Fruit fly (Drosophila melanogaster) whole organism, embryonic: ENCODE measurements around the gene Tace.

ENCODE experiments used
- Antp ChIP-seq: fragments of 200-800 bp; sonication (Bioruptor generic); optimal IDR thresholded peaks from 3 replicates; lab custom pipeline; 2016; ENCODE audit warnings: missing biosample characterization, missing genetic modification characterization
- B-H1 ChIP-seq: fragments of 200-800 bp; sonication (Bioruptor generic); IDR thresholded peaks from 3 replicates; pipeline ENCODE4 v1.3.6; 2022; ENCODE audit warnings: missing biosample characterization, missing genetic modification characterization
- BEAF-32 ChIP-seq: fragments of 200-800 bp; sonication (Bioruptor generic); optimal IDR thresholded peaks from 3 replicates; lab custom pipeline; 2017; ENCODE audit warnings: missing biosample characterization, missing genetic modification characterization, mild to moderate bottlenecking, moderate library complexity, missing genetic modification reagents
- Bgb ChIP-seq: fragments of 200-800 bp; sonication (Bioruptor generic); IDR thresholded peaks from 2 replicates; pipeline ENCODE4 v1.3.6; 2022; ENCODE audit warnings: missing biosample characterization, missing genetic modification characterization; ENCODE audit not compliant: partially characterized antibody
- C15 ChIP-seq: fragments of 200-800 bp; sonication (Bioruptor generic); IDR thresholded peaks from 3 replicates; pipeline ENCODE4 v1.3.6; 2022; ENCODE audit warnings: missing biosample characterization, missing genetic modification characterization
- CG10209 ChIP-seq: fragments of 200-800 bp; sonication (Bioruptor generic); optimal IDR thresholded peaks from 3 replicates; lab custom pipeline; 2017; ENCODE audit warnings: missing biosample characterization, mild to moderate bottlenecking, missing genetic modification characterization, missing genetic modification reagents
- CG10267 ChIP-seq: fragments of 200-800 bp; sonication (Bioruptor generic); optimal IDR thresholded peaks from 2 replicates; lab custom pipeline; 2018; ENCODE audit warnings: missing biosample characterization, mild to moderate bottlenecking, missing genetic modification characterization, moderate library complexity
- CG11093 ChIP-seq: fragments of 200-800 bp; sonication (Bioruptor generic); IDR thresholded peaks from 3 replicates; pipeline ENCODE4 v1.3.6; 2022; ENCODE audit warnings: missing biosample characterization, missing genetic modification characterization
- CG11696 ChIP-seq: fragments of 200-800 bp; sonication (Bioruptor generic); IDR thresholded peaks from 2 replicates; pipeline ENCODE4 v1.3.6; 2022; ENCODE audit warnings: missing biosample characterization, missing genetic modification characterization
- CG14050 ChIP-seq: fragments of 200-800 bp; sonication (Bioruptor generic); IDR thresholded peaks from 3 replicates; pipeline ENCODE4 v1.3.6; 2022; ENCODE audit warnings: missing biosample characterization, missing genetic modification characterization
- CG14860 ChIP-seq: fragments of 200-800 bp; sonication (Bioruptor generic); IDR thresholded peaks from 3 replicates; pipeline ENCODE4 v1.3.6; 2022; ENCODE audit warnings: missing biosample characterization, missing genetic modification characterization; ENCODE audit not compliant: partially characterized antibody
- CG15073 ChIP-seq: fragments of 200-800 bp; sonication (Bioruptor generic); optimal IDR thresholded peaks from 2 replicates; lab custom pipeline; 2016; ENCODE audit warnings: missing biosample characterization, missing genetic modification characterization
- CG17359 ChIP-seq: fragments of 200-800 bp; sonication (Bioruptor generic); optimal IDR thresholded peaks from 3 replicates; lab custom pipeline; 2018; ENCODE audit warnings: missing biosample characterization, mild to moderate bottlenecking, missing genetic modification characterization, moderate library complexity
- CG17612 ChIP-seq: fragments of 200-800 bp; sonication (Bioruptor generic); IDR thresholded peaks from 2 replicates; pipeline ENCODE4 v1.3.6; 2022; ENCODE audit warnings: missing biosample characterization, missing genetic modification characterization
- CG1832 ChIP-seq: fragments of 200-800 bp; sonication (Bioruptor generic); optimal IDR thresholded peaks from 2 replicates; lab custom pipeline; 2017; ENCODE audit warnings: missing biosample characterization, mild to moderate bottlenecking, missing genetic modification characterization, inconsistent platforms
- CG31365 ChIP-seq: fragments of 200-800 bp; sonication (Bioruptor generic); optimal IDR thresholded peaks from 2 replicates; lab custom pipeline; 2018; ENCODE audit warnings: missing biosample characterization, mild to moderate bottlenecking, missing genetic modification characterization
- CG4328 ChIP-seq: fragments of 200-800 bp; sonication (Bioruptor generic); optimal IDR thresholded peaks from 3 replicates; lab custom pipeline; 2017; ENCODE audit warnings: missing biosample characterization, missing genetic modification reagents, missing genetic modification characterization
- CG43689 ChIP-seq: fragments of 200-800 bp; sonication (Bioruptor generic); IDR thresholded peaks from 2 replicates; pipeline ENCODE4 v1.3.6; 2022; ENCODE audit warnings: missing biosample characterization, missing genetic modification characterization
- CG4730 ChIP-seq: fragments of 200-800 bp; sonication (Bioruptor generic); IDR thresholded peaks from 2 replicates; pipeline ENCODE4 v1.3.6; 2022; ENCODE audit warnings: missing biosample characterization, missing genetic modification characterization
- CG6254 ChIP-seq: fragments of 200-800 bp; sonication (Bioruptor generic); optimal IDR thresholded peaks from 3 replicates; lab custom pipeline; 2017; ENCODE audit warnings: mild to moderate bottlenecking, missing biosample characterization, missing genetic modification reagents, missing genetic modification characterization
- CG8089 ChIP-seq: fragments of 200-800 bp; sonication (Bioruptor generic); optimal IDR thresholded peaks from 3 replicates; lab custom pipeline; 2016; ENCODE audit warnings: missing biosample characterization, missing genetic modification characterization
- Camta ChIP-seq: fragments of 200-800 bp; sonication (Bioruptor generic); optimal IDR thresholded peaks from 2 replicates; lab custom pipeline; 2016; ENCODE audit warnings: missing biosample characterization, missing genetic modification characterization
- D19B ChIP-seq: fragments of 200-800 bp; sonication (Bioruptor generic); optimal IDR thresholded peaks from 2 replicates; lab custom pipeline; 2017; ENCODE audit warnings: missing biosample characterization, mild to moderate bottlenecking, missing genetic modification characterization
- Dfd ChIP-seq, 2 experiments: fragments of >200 bp; optimal IDR thresholded peaks; 2 replicates each; lab custom pipeline; 2017; ENCODE audit warnings: missing biosample characterization in 2 of 2, missing genetic modification characterization in 2 of 2
- Dref ChIP-seq: fragments of 200-800 bp; sonication (Bioruptor generic); IDR thresholded peaks from 2 replicates; pipeline ENCODE4 v1.3.6; 2022; ENCODE audit warnings: missing biosample characterization, missing genetic modification characterization
- Hand ChIP-seq: fragments of 200-800 bp; sonication (Bioruptor generic); optimal IDR thresholded peaks from 2 replicates; lab custom pipeline; 2017; ENCODE audit warnings: mild to moderate bottlenecking, missing biosample characterization, missing genetic modification reagents, missing genetic modification characterization
- Hr78 ChIP-seq, 2 experiments: fragments of 200-800 bp in 1 of 2; fragments of >200 bp in 1 of 2; sonication (Bioruptor generic) in 1 of 2; optimal IDR thresholded peaks; 2 replicates each; lab custom pipeline; 2017 to 2019; ENCODE audit warnings: missing biosample characterization in 2 of 2, missing genetic modification characterization in 2 of 2, mild to moderate bottlenecking in 1 of 2, moderate library complexity in 1 of 2
- NK7.1 ChIP-seq: fragments of 200-800 bp; sonication (Bioruptor generic); optimal IDR thresholded peaks from 3 replicates; lab custom pipeline; 2016; ENCODE audit warnings: missing biosample characterization, missing genetic modification characterization
- Nf-YB ChIP-seq: fragments of 200-800 bp; sonication (Bioruptor generic); optimal IDR thresholded peaks from 3 replicates; lab custom pipeline; 2019; ENCODE audit warnings: missing biosample characterization, mild to moderate bottlenecking, missing genetic modification characterization, moderate library complexity
- Ptx1 ChIP-seq: fragments of 200-800 bp; sonication (Bioruptor generic); IDR thresholded peaks from 2 replicates; pipeline ENCODE4 v1.3.6; 2022; ENCODE audit warnings: missing biosample characterization, missing genetic modification characterization
- Xbp1 ChIP-seq: fragments of 200-800 bp; sonication (Bioruptor generic); optimal IDR thresholded peaks from 3 replicates; lab custom pipeline; 2016; ENCODE audit warnings: missing biosample characterization, mild to moderate bottlenecking, missing genetic modification characterization
- bcd ChIP-seq: fragments of 200-800 bp; sonication (Bioruptor generic); optimal IDR thresholded peaks from 2 replicates; lab custom pipeline; 2017; ENCODE audit warnings: missing biosample characterization, mild to moderate bottlenecking, missing genetic modification characterization
- btn ChIP-seq: fragments of 200-800 bp; sonication (Bioruptor generic); optimal IDR thresholded peaks from 2 replicates; lab custom pipeline; 2016; ENCODE audit warnings: missing biosample characterization, missing genetic modification characterization
- crc ChIP-seq: fragments of 200-800 bp; sonication (Bioruptor generic); optimal IDR thresholded peaks from 2 replicates; lab custom pipeline; 2016; ENCODE audit warnings: missing biosample characterization, missing genetic modification characterization
- dysf ChIP-seq: fragments of 200-800 bp; sonication (Bioruptor generic); IDR thresholded peaks from 3 replicates; pipeline ENCODE4 v1.3.6; 2022; ENCODE audit warnings: missing biosample characterization, missing genetic modification characterization
- jumu ChIP-seq: fragments of 200-800 bp; sonication (Bioruptor generic); optimal IDR thresholded peaks from 3 replicates; lab custom pipeline; 2016; ENCODE audit warnings: missing biosample characterization, missing genetic modification characterization
- ken ChIP-seq: fragments of 200-800 bp; sonication (Bioruptor generic); IDR thresholded peaks from 3 replicates; pipeline ENCODE4 v1.3.6; 2022; ENCODE audit warnings: missing biosample characterization, missing genetic modification characterization
- lmd ChIP-seq: fragments of 200-800 bp; sonication (Bioruptor generic); IDR thresholded peaks from 2 replicates; pipeline ENCODE4 v1.3.6; 2022; ENCODE audit warnings: missing biosample characterization, missing genetic modification characterization
- ranshi ChIP-seq: fragments of 200-800 bp; sonication (Bioruptor generic); IDR thresholded peaks from 2 replicates; pipeline ENCODE4 v1.3.6; 2022; ENCODE audit warnings: missing biosample characterization, missing genetic modification characterization
- salm ChIP-seq: fragments of 200-800 bp; sonication (Bioruptor generic); optimal IDR thresholded peaks from 2 replicates; lab custom pipeline; 2018; ENCODE audit warnings: missing biosample characterization, mild to moderate bottlenecking, missing genetic modification characterization
- sens ChIP-seq: fragments of 200-800 bp; sonication (Bioruptor generic); peaks from one replicate; lab custom pipeline; 2016; ENCODE audit warnings: missing biosample characterization, missing genetic modification characterization
- vnd ChIP-seq: fragments of 200-800 bp; sonication (Bioruptor generic); IDR thresholded peaks from 3 replicates; pipeline ENCODE4 v1.3.6; 2022; ENCODE audit warnings: missing biosample characterization, missing genetic modification characterization; ENCODE audit not compliant: partially characterized antibody
- yki ChIP-seq: fragments of >200 bp; optimal IDR thresholded peaks from 3 replicates; lab custom pipeline; 2018

Gene Tace

DNA sequence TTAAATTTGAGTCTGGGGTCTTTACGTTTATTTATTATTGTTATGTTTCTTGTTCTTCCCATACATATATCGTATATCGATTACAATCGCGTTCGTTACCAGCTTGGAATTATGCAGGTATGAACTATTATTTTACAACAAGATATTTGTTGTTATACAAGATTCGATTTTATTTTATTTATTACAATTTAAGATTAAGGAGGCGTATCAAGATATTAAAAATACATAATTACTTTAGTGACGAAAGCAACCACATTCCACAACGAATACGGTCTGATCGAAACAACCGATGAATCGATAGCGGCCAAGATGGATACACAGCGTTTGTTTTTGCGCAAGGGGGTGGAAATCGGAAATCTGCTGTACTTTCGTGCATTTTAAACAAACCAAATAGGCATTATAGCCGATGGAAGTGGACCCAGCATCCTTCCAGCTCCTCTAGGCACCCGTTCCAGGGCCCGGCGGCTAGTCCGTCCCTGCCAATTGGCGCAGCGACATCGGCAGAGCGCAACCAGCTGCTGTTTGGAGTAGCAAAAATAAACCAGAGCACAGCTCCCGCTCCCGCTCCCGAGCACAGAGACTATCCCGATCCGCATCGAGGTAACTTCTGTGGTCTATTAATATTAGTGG, 2.6 kb upstream of the Tace start, which contains the start of the genes CG15525 and CG11504 (continued):
- TF ChIP-seq C15 (GFP tag; lab: Robert Waterston, UW) (no peak), sens (GFP tag; lab: Kevin White, UChicago) (peak; percentile 96), Dfd (GFP tag; optimal IDR thresholded peaks at IDR 0.05; lab: Kevin White, UChicago) (no peak), salm (tag; lab: Kevin White, UChicago) (no peak), Bgb (GFP tag; lab: Robert Waterston, UW) (peak; percentile 91), Hand (GFP tag; lab: Kevin White, UChicago) (no peak), btn (GFP tag; lab: Kevin White, UChicago) (no peak), crc (no peak), Camta (GFP tag; lab: Kevin White, UChicago) (peak; percentile 53), CG14050 (GFP tag; lab: Robert Waterston, UW) (no peak), B-H1 (no peak), BEAF-32 (GFP tag; lab: Kevin White, UChicago) (peak; percentile 91), CG4730 (peak; percentile 24; the same call in 1 of the 2 replicates), CG10267 (peak; percentile 49), ken (GFP tag; lab: Robert Waterston, UW) (no peak), CG17359 (tag; lab: Kevin White, UChicago) (peak; percentile 45), CG1832 (no peak), Dref (peak; percentile 90), Nf-YB (GFP tag; lab: Kevin White, UChicago) (no peak), CG14860 (GFP tag; lab: Robert Waterston, UW) (peak; percentile 87), Antp (GFP tag; lab: Kevin White, UChicago) (peak; percentile 32), bcd (no peak), Ptx1 (GFP tag; lab: Robert Waterston, UW) (peak; percentile 85), vnd (peak; percentile 90), CG8089 (GFP tag; lab: Kevin White, UChicago) (peak; percentile 16), ranshi (peak; percentile 58), CG11093 (GFP tag; lab: Robert Waterston, UW) (no peak), CG11696 (no peak), CG31365 (no peak), lmd (GFP tag; lab: Robert Waterston, UW) (0 out of 2 replicates have a peak, but pooled peaks have one; percentile 33), D19B (GFP tag; lab: Kevin White, UChicago) (no peak), CG6254 (GFP tag; lab: Kevin White, UChicago) (no peak), jumu (peak; percentile 18), CG43689 (no peak), yki (lab: Kevin White, UChicago) (no peak), dysf (GFP tag; lab: Robert Waterston, UW) (no peak), CG17612 (no peak), Hr78 (GFP tag; optimal IDR thresholded peaks at IDR 0.05; lab: Kevin White, UChicago) (no peak)

DNA sequence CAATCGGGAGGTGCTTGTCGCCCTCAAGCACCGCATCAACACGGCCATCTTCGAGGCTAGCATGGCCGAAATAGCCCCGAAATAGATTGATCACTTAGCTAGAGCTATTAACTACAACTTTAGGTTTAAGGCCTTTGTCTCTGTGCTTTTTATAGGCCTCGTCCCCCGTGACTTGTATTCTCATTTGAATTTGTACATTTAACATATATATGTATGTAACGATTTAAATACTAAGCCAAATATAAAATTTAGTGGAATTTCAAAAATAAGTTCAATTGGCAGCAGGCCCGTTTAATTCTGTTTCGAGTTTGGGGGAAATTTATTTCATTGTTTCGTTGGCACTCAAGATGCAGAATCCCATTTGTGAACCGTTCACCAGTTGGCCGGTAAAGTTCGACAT, 835 bp upstream of the Tace start, which contains the start of gene CG34298:
Gene CG34298, plus strand, starts transcription at position 301 of the 400 bp plus-strand sequence.
- TF ChIP-seq CG10209 (no peak), CG15073 (no peak), NK7.1 (GFP tag; lab: Kevin White, UChicago) (no peak), CG4328 (GFP tag; lab: Kevin White, UChicago) (no peak), Xbp1 (no peak)
